Worm (Caenorhabditis elegans): ENCODE data around the gene tiar-2.

The tiar-2 gene

ce11 chrII:12789497-12789896 lies 21.0 kb downstream of the tiar-2 start:
- TF ChIP-seq sea-1 (GFP tag; conservative IDR thresholded peaks at IDR 0.05) = no peak
- no peak for TF ChIP-seq ceh-13 (GFP tag; optimal IDR thresholded peaks at IDR 0.05)
- TF ChIP-seq ets-7 (tag; optimal IDR thresholded peaks at IDR 0.05) = no peak
- no peak for TF ChIP-seq hmbx-1 (tag; optimal IDR thresholded peaks at IDR 0.05)
- no peak for TF ChIP-seq scrt-1 (GFP tag; IDR thresholded peaks at IDR 0.05)
- no peak for TF ChIP-seq tbx-11 (GFP tag; IDR thresholded peaks at IDR 0.05)
- TF ChIP-seq aly-1 (tag; optimal IDR thresholded peaks at IDR 0.05) = peak; percentile 49

- no peak for TF ChIP-seq hmbx-1 (tag; optimal IDR thresholded peaks at IDR 0.05)
- TF ChIP-seq flt-1 (GFP tag; IDR thresholded peaks at IDR 0.05) = no peak
- TF ChIP-seq ama-1 (optimal IDR thresholded peaks at IDR 0.05) = no peak
- no peak for TF ChIP-seq pes-1 (GFP tag; IDR thresholded peaks at IDR 0.05)
- no peak for TF ChIP-seq scrt-1 (GFP tag; IDR thresholded peaks at IDR 0.05)
- TF ChIP-seq hnd-1 (tag; optimal IDR thresholded peaks at IDR 0.05) = no peak
- TF ChIP-seq aly-1 (tag; optimal IDR thresholded peaks at IDR 0.05) = no peak
- TF ChIP-seq ceh-36 (tag; optimal IDR thresholded peaks at IDR 0.05) = no peak
- no peak for TF ChIP-seq ceh-13 (GFP tag; optimal IDR thresholded peaks at IDR 0.05)
- no peak for TF ChIP-seq tbx-37 (GFP tag; conservative IDR thresholded peaks at IDR 0.05)
- no peak for TF ChIP-seq B0310.2 (tag; optimal IDR thresholded peaks at IDR 0.05)
- TF ChIP-seq tra-4 (tag; optimal IDR thresholded peaks at IDR 0.05) = no peak
- no peak for TF ChIP-seq hmg-4 (GFP tag; optimal IDR thresholded peaks at IDR 0.05)
- TF ChIP-seq F13C5.2 (tag; optimal IDR thresholded peaks at IDR 0.05) = no peak
Measured at ce11 chrII:12790392-12790791, 21.9 kb downstream of the tiar-2 start.

DNA sequence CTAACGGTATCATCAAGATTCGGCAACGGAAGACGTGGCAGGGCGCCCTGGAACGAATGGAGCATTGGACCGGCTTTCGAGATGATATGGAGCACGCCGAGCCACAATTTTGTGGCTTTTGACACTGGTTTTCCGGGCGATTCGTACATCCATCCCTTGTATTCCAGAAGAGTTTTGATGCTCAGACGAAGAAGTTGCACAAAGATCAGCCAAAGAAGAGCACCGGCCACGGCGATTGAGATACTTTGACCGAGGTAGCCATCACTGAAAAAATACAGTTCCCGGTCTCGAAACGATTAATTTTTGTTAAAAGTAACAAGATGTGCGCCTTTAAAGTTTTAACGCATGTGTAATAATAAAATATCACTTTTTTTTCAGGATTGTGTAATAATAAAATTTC lies 26.7 kb downstream of the tiar-2 start:
- no peak for TF ChIP-seq flt-1 (GFP tag; IDR thresholded peaks at IDR 0.05)
- no peak for TF ChIP-seq hmg-4 (GFP tag; optimal IDR thresholded peaks at IDR 0.05)
- TF ChIP-seq sea-1 (GFP tag; conservative IDR thresholded peaks at IDR 0.05) = no peak
- TF ChIP-seq F13C5.2 (tag; optimal IDR thresholded peaks at IDR 0.05) = no peak
- TF ChIP-seq tbx-11 (GFP tag; IDR thresholded peaks at IDR 0.05) = no peak
- no peak for TF ChIP-seq scrt-1 (GFP tag; IDR thresholded peaks at IDR 0.05)
- TF ChIP-seq hmbx-1 (tag; optimal IDR thresholded peaks at IDR 0.05) = no peak
- TF ChIP-seq tra-4 (tag; optimal IDR thresholded peaks at IDR 0.05) = no peak
- no peak for TF ChIP-seq ets-7 (tag; optimal IDR thresholded peaks at IDR 0.05)

ce11 chrII:12796040-12796502 lies 27.6 kb downstream of the tiar-2 start, which contains the start of gene cpt-1:
Gene cpt-1, minus strand, starts transcription at chrII:12796452.
- TF ChIP-seq ceh-36 (tag; optimal IDR thresholded peaks at IDR 0.05) (no peak), hmg-4 (GFP tag; optimal IDR thresholded peaks at IDR 0.05) (no peak), tra-4 (tag; optimal IDR thresholded peaks at IDR 0.05) (no peak), ceh-13 (GFP tag; optimal IDR thresholded peaks at IDR 0.05) (no peak), ama-1 (optimal IDR thresholded peaks at IDR 0.05) (no peak), pes-1 (GFP tag; IDR thresholded peaks at IDR 0.05) (no peak), flt-1 (GFP tag; IDR thresholded peaks at IDR 0.05) (no peak), B0310.2 (tag; optimal IDR thresholded peaks at IDR 0.05) (no peak), hnd-1 (tag; optimal IDR thresholded peaks at IDR 0.05) (no peak), scrt-1 (GFP tag; IDR thresholded peaks at IDR 0.05) (no peak), aly-1 (tag; optimal IDR thresholded peaks at IDR 0.05) (no peak)

ce11 chrII:12797211-12797794 lies 28.8 kb downstream of the tiar-2 start:
- no peak for TF ChIP-seq hmg-4 (GFP tag; optimal IDR thresholded peaks at IDR 0.05)
- TF ChIP-seq scrt-1 (GFP tag; IDR thresholded peaks at IDR 0.05) = no peak
- no peak for TF ChIP-seq ceh-13 (GFP tag; optimal IDR thresholded peaks at IDR 0.05)
- no peak for TF ChIP-seq hnd-1 (tag; optimal IDR thresholded peaks at IDR 0.05)
- TF ChIP-seq pes-1 (GFP tag; IDR thresholded peaks at IDR 0.05) = no peak
- no peak for TF ChIP-seq tbx-37 (GFP tag; conservative IDR thresholded peaks at IDR 0.05)

ce11 chrII:12798814-12799213 lies 30.3 kb downstream of the tiar-2 start:
- TF ChIP-seq ets-7 (tag; optimal IDR thresholded peaks at IDR 0.05) (no peak), scrt-1 (GFP tag; IDR thresholded peaks at IDR 0.05) (no peak), ceh-13 (GFP tag; optimal IDR thresholded peaks at IDR 0.05) (no peak)

ce11 chrII:12799364-12799763 lies 30.9 kb downstream of the tiar-2 start:
- TF ChIP-seq B0310.2 (tag; optimal IDR thresholded peaks at IDR 0.05) (no peak), sea-1 (GFP tag; conservative IDR thresholded peaks at IDR 0.05) (no peak), tbx-37 (GFP tag; conservative IDR thresholded peaks at IDR 0.05) (no peak), hmg-4 (GFP tag; optimal IDR thresholded peaks at IDR 0.05) (no peak), F13C5.2 (tag; optimal IDR thresholded peaks at IDR 0.05) (no peak), ceh-13 (GFP tag; optimal IDR thresholded peaks at IDR 0.05) (no peak), ama-1 (optimal IDR thresholded peaks at IDR 0.05) (no peak), aly-1 (tag; optimal IDR thresholded peaks at IDR 0.05) (no peak), pes-1 (GFP tag; IDR thresholded peaks at IDR 0.05) (no peak)

- no peak for TF ChIP-seq F13C5.2 (tag; optimal IDR thresholded peaks at IDR 0.05)
- no peak for TF ChIP-seq sea-1 (GFP tag; conservative IDR thresholded peaks at IDR 0.05)
- TF ChIP-seq tra-4 (tag; optimal IDR thresholded peaks at IDR 0.05) = no peak
Measured at ce11 chrII:12799927-12800522, 31.5 kb downstream of the tiar-2 start.

All from whole organism, early embryonic.